Worm (Caenorhabditis elegans): ENCODE data around the gene clec-130.

ce11 chrII:3609764-3610163 lies 36.4 kb downstream of the clec-130 start, which contains the start of gene Y49F6A.5:
- TF ChIP-seq sptf-1 (tag; optimal IDR thresholded peaks at IDR 0.05) (no peak), ces-1 (GFP tag; optimal IDR thresholded peaks at IDR 0.05) (no peak), nhr-28 (tag; optimal IDR thresholded peaks at IDR 0.05) (no peak)
